Fruit fly (Drosophila melanogaster) whole organism, prepupa: ENCODE measurements around the gene CG6650.
A peak's percentile ranks its signal among the peaks of the same experiment; 100 is the strongest.

Source experiments
- Blimp-1 ChIP-seq: fragments of 200-800 bp; sonication (Bioruptor generic); optimal IDR thresholded peaks from 3 replicates; lab custom pipeline; 2017; ENCODE audit warnings: missing biosample characterization, missing genetic modification characterization, mild to moderate bottlenecking, moderate library complexity, missing genetic modification reagents
- CG10669 ChIP-seq: fragments of 200-800 bp; sonication (Bioruptor generic); optimal IDR thresholded peaks from 3 replicates; lab custom pipeline; 2018; ENCODE audit warnings: missing biosample characterization, mild to moderate bottlenecking, missing genetic modification characterization, moderate library complexity
- CG11294 ChIP-seq: fragments of 200-800 bp; sonication (Bioruptor generic); IDR thresholded peaks from 2 replicates; pipeline ENCODE4 v1.3.6; 2022; ENCODE audit warnings: missing biosample characterization, missing genetic modification characterization
- CG11762 ChIP-seq: fragments of 200-800 bp; sonication (Bioruptor generic); optimal IDR thresholded peaks from 3 replicates; lab custom pipeline; 2016; ENCODE audit warnings: missing biosample characterization, missing genetic modification characterization; ENCODE audit not compliant: insufficient read depth
- CG11902 ChIP-seq: fragments of 200-800 bp; sonication (Bioruptor generic); optimal IDR thresholded peaks from 3 replicates; lab custom pipeline; 2016; ENCODE audit warnings: missing biosample characterization, missing genetic modification characterization
- CG1621 ChIP-seq: fragments of 200-800 bp; sonication (Bioruptor generic); optimal IDR thresholded peaks from 3 replicates; lab custom pipeline; 2018; ENCODE audit warnings: missing biosample characterization, mild to moderate bottlenecking, missing genetic modification characterization
- CG16779 ChIP-seq: fragments of 200-800 bp; sonication (Bioruptor generic); optimal IDR thresholded peaks from 3 replicates; lab custom pipeline; 2017; ENCODE audit warnings: missing biosample characterization, mild to moderate bottlenecking, missing genetic modification characterization
- CG3032 ChIP-seq: fragments of 200-800 bp; optimal IDR thresholded peaks from 2 replicates; lab custom pipeline; 2019; ENCODE audit warnings: missing biosample characterization, mild to moderate bottlenecking, missing genetic modification characterization, moderate library complexity
- CG31627 ChIP-seq: fragments of 200-800 bp; sonication (Bioruptor generic); optimal IDR thresholded peaks from 3 replicates; lab custom pipeline; 2016; ENCODE audit warnings: missing biosample characterization, missing genetic modification characterization
- CG32006 ChIP-seq: fragments of 200-800 bp; sonication (Bioruptor generic); optimal IDR thresholded peaks from 3 replicates; lab custom pipeline; 2017; ENCODE audit warnings: missing biosample characterization, mild to moderate bottlenecking, missing genetic modification characterization
- CG34406 ChIP-seq: fragments of 200-800 bp; sonication (Bioruptor generic); optimal IDR thresholded peaks from 3 replicates; lab custom pipeline; 2016; ENCODE audit warnings: missing biosample characterization, missing genetic modification characterization
- CG3919 ChIP-seq: fragments of 200-800 bp; sonication (Bioruptor generic); optimal IDR thresholded peaks from 3 replicates; lab custom pipeline; 2016; ENCODE audit warnings: missing biosample characterization, missing genetic modification characterization
- CG4318 ChIP-seq: fragments of 200-800 bp; sonication (Bioruptor generic); optimal IDR thresholded peaks from 3 replicates; lab custom pipeline; 2017; ENCODE audit warnings: missing biosample characterization, mild to moderate bottlenecking, missing genetic modification characterization
- CG6276 ChIP-seq: fragments of 200-800 bp; sonication (Bioruptor generic); optimal IDR thresholded peaks from 2 replicates; lab custom pipeline; 2017; ENCODE audit warnings: missing biosample characterization, mild to moderate bottlenecking, missing genetic modification characterization
- CG6854 ChIP-seq: fragments of 200-800 bp; sonication (Bioruptor generic); optimal IDR thresholded peaks from 2 replicates; lab custom pipeline; 2017; ENCODE audit warnings: missing biosample characterization, mild to moderate bottlenecking, missing genetic modification characterization
- CG8319 ChIP-seq: fragments of 200-800 bp; sonication (Bioruptor generic); optimal IDR thresholded peaks from 3 replicates; lab custom pipeline; 2016; ENCODE audit warnings: missing biosample characterization, missing genetic modification characterization
- CG8632 ChIP-seq: fragments of 200-800 bp; sonication (Bioruptor generic); optimal IDR thresholded peaks from 3 replicates; lab custom pipeline; 2016; ENCODE audit warnings: missing biosample characterization, missing genetic modification characterization
- Eip75B ChIP-seq: fragments of 200-800 bp; sonication (Bioruptor generic); optimal IDR thresholded peaks from 3 replicates; lab custom pipeline; 2016; ENCODE audit warnings: missing biosample characterization, missing genetic modification characterization
- Eip78C ChIP-seq: fragments of 200-800 bp; sonication (Bioruptor generic); peaks from one replicate; lab custom pipeline; 2016; ENCODE audit warnings: missing biosample characterization, missing genetic modification characterization
- Eip93F ChIP-seq: fragments of 200-800 bp; sonication (Bioruptor generic); optimal IDR thresholded peaks from 2 replicates; lab custom pipeline; 2016; ENCODE audit warnings: missing biosample characterization, mild to moderate bottlenecking, missing genetic modification characterization
- Ets21C ChIP-seq: fragments of 200-800 bp; sonication (Bioruptor generic); optimal IDR thresholded peaks from 3 replicates; lab custom pipeline; 2016; ENCODE audit warnings: missing biosample characterization, missing genetic modification characterization
- Ets96B ChIP-seq: fragments of 200-800 bp; optimal IDR thresholded peaks from 2 replicates; lab custom pipeline; 2019; ENCODE audit warnings: missing biosample characterization, mild to moderate bottlenecking, missing genetic modification characterization, moderate library complexity
- Gug ChIP-seq: fragments of 200-800 bp; sonication (Bioruptor generic); IDR thresholded peaks from 2 replicates; pipeline ENCODE4 v1.3.6; 2022; ENCODE audit warnings: missing biosample characterization, missing genetic modification characterization
- Hr38 ChIP-seq: sonication (Bioruptor generic); optimal IDR thresholded peaks from 2 replicates; lab custom pipeline; 2016; ENCODE audit warnings: missing biosample characterization, missing genetic modification characterization
- Lpt ChIP-seq: fragments of 200-800 bp; sonication (Bioruptor generic); optimal IDR thresholded peaks from 3 replicates; lab custom pipeline; 2016; ENCODE audit warnings: missing biosample characterization, missing genetic modification characterization
- Met ChIP-seq: fragments of 200-800 bp; sonication (Bioruptor generic); optimal IDR thresholded peaks from 3 replicates; lab custom pipeline; 2016; ENCODE audit warnings: missing biosample characterization, missing genetic modification characterization
- Smox ChIP-seq: fragments of 200-800 bp; sonication (Bioruptor generic); optimal IDR thresholded peaks from 3 replicates; lab custom pipeline; 2016; ENCODE audit warnings: missing biosample characterization, missing genetic modification characterization
- Sox102F ChIP-seq: fragments of 200-800 bp; sonication (Bioruptor generic); optimal IDR thresholded peaks from 2 replicates; lab custom pipeline; 2016; ENCODE audit warnings: missing biosample characterization, mild to moderate bottlenecking, missing genetic modification characterization
- Sox14 ChIP-seq: fragments of 200-800 bp; sonication (Bioruptor generic); optimal IDR thresholded peaks from 3 replicates; lab custom pipeline; 2016; ENCODE audit warnings: missing biosample characterization, missing genetic modification characterization
- Sox15 ChIP-seq: fragments of 200-800 bp; sonication (Bioruptor generic); optimal IDR thresholded peaks from 3 replicates; lab custom pipeline; 2016; ENCODE audit warnings: missing biosample characterization, missing genetic modification characterization
- acj6 ChIP-seq: fragments of 200-800 bp; sonication (Bioruptor generic); optimal IDR thresholded peaks from 3 replicates; lab custom pipeline; 2016; ENCODE audit warnings: missing biosample characterization, missing genetic modification characterization
- eg ChIP-seq: fragments of 200-800 bp; sonication (Bioruptor generic); IDR thresholded peaks from 3 replicates; pipeline ENCODE4 v1.3.6; 2022; ENCODE audit warnings: missing biosample characterization, missing genetic modification characterization
- esn ChIP-seq: fragments of 200-800 bp; sonication (Bioruptor generic); optimal IDR thresholded peaks from 2 replicates; lab custom pipeline; 2016; ENCODE audit warnings: missing biosample characterization, mild to moderate bottlenecking, missing genetic modification characterization, moderate library complexity
- fd59A ChIP-seq: fragments of 200-800 bp; sonication (Bioruptor generic); optimal IDR thresholded peaks from 2 replicates; lab custom pipeline; 2017; ENCODE audit warnings: missing biosample characterization, mild to moderate bottlenecking, missing genetic modification characterization, missing genetic modification reagents
- fd85E ChIP-seq: fragments of 200-800 bp; sonication (Bioruptor generic); optimal IDR thresholded peaks from 3 replicates; lab custom pipeline; 2016; ENCODE audit warnings: missing biosample characterization, missing genetic modification characterization
- lz ChIP-seq: fragments of 200-800 bp; sonication (Bioruptor generic); optimal IDR thresholded peaks from 3 replicates; lab custom pipeline; 2016; ENCODE audit warnings: missing biosample characterization, missing genetic modification characterization
- net ChIP-seq: fragments of 200-800 bp; sonication (Bioruptor generic); optimal IDR thresholded peaks from 3 replicates; lab custom pipeline; 2016; ENCODE audit warnings: missing biosample characterization, missing genetic modification characterization
- salr ChIP-seq, 2 experiments: fragments of 200-800 bp; sonication (Bioruptor generic); optimal IDR thresholded peaks; 3 replicates each; lab custom pipeline; 2016 to 2018; ENCODE audit warnings: missing biosample characterization in 2 of 2, missing genetic modification characterization in 2 of 2, mild to moderate bottlenecking in 1 of 2
- svp ChIP-seq: fragments of 200-800 bp; sonication (Bioruptor generic); peaks from one replicate; lab custom pipeline; 2016; ENCODE audit warnings: missing biosample characterization, missing genetic modification characterization
- topi ChIP-seq: fragments of 200-800 bp; sonication (Bioruptor generic); optimal IDR thresholded peaks from 3 replicates; lab custom pipeline; 2016; ENCODE audit warnings: missing biosample characterization, missing genetic modification characterization

CG6650 gene

DNA sequence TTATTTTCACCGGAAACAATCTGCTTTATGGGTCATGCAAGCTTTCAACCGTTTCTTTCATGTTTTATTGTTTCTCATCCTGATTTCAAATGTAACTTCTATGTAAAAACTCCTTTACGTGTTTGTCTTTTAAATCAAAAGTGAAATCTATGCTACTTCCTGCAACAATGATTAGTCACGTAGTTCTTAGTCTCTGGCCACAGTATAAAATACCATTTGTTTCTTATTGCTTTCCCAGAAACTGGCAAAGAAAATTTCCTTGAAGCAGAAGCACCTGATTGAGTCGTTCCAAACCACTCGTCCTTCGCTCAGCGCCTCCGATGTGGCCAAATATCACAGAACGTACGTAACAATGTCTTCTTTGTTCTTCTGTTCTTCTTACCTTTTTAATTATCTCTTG, 44.2 kb downstream of the CG6650 start, which contains the start of gene btl:
btl (plus strand) TSS at position 301 of the 400 bp plus-strand sequence.
- TF ChIP-seq svp (no peak), CG11902 (GFP tag; lab: Kevin White, UChicago) (no peak), Ets96B (tag; lab: Kevin White, UChicago) (no peak), salr (GFP tag; optimal IDR thresholded peaks at IDR 0.05; lab: Kevin White, UChicago) (no peak), topi (no peak), CG31627 (GFP tag; lab: Kevin White, UChicago) (no peak), CG1621 (tag; lab: Kevin White, UChicago) (no peak), Eip75B (GFP tag; lab: Kevin White, UChicago) (no peak), Ets21C (no peak), Sox14 (GFP tag; lab: Kevin White, UChicago) (no peak), CG8632 (GFP tag; lab: Kevin White, UChicago) (no peak), Blimp-1 (GFP tag; lab: Kevin White, UChicago) (no peak), eg (GFP tag; lab: Robert Waterston, UW) (no peak), Met (GFP tag; lab: Kevin White, UChicago) (no peak), esn (GFP tag; lab: Kevin White, UChicago) (no peak), fd59A (GFP tag; lab: Kevin White, UChicago) (no peak), CG6276 (no peak), Eip93F (GFP tag; lab: Kevin White, UChicago) (no peak), CG10669 (GFP tag; lab: Kevin White, UChicago) (no peak)

DNA sequence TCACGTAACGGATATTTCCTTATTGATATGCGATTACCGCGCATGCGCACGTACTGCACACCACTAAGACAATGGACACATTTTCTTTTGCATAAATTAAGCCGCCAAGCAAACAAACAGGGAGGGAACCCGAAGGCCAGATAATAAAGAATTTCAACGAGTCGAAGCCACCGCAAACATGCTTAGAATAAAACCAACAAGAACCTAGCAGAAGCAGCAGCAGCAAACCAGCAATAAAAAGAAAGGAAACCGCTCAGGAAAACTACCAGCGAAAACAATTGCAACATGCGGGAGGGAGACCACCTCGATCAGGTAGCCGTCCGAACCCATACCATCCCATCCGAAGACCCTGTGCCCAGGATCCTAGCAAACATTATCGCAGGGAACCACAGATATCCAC, 45.3 kb downstream of the CG6650 start:
- no peak for TF ChIP-seq Ets96B (tag; lab: Kevin White, UChicago)
- no peak for TF ChIP-seq CG32006 (GFP tag; lab: Kevin White, UChicago)
- TF ChIP-seq Gug (GFP tag; lab: Robert Waterston, UW) = no peak
- no peak for TF ChIP-seq Smox (GFP tag; lab: Kevin White, UChicago)
- no peak for TF ChIP-seq CG11294
- no peak for TF ChIP-seq net (GFP tag; lab: Kevin White, UChicago)
- TF ChIP-seq Hr38 (GFP tag; lab: Kevin White, UChicago) = no peak
- TF ChIP-seq lz (GFP tag; lab: Kevin White, UChicago) = no peak
- no peak for TF ChIP-seq Lpt (GFP tag; lab: Kevin White, UChicago)
- TF ChIP-seq CG6854 (GFP tag; lab: Kevin White, UChicago) = no peak

DNA sequence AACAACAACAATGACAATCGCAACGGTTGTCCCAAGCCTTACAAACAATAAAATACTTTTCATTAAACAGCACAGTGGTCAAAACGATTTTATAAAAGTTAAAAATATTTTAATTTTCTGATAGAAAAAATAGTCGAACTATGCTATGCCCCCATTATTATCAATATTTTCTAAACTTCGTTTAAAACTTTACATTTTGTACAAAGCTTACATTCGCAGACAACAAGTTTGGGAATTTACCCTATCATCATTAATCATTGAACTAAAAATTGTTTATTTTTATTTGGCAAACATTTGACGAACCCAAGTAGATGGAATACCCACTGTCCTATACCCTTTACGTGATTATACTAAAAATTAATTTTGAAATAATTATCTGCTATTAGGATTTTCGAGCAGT, 47.0 kb downstream of the CG6650 start:
- no peak for TF ChIP-seq Sox15 (GFP tag; lab: Kevin White, UChicago)
- no peak for TF ChIP-seq Eip75B (GFP tag; lab: Kevin White, UChicago)
- no peak for TF ChIP-seq eg (GFP tag; lab: Robert Waterston, UW)
- peak; percentile 58 for TF ChIP-seq Eip78C (GFP tag; lab: Kevin White, UChicago)
- no peak for TF ChIP-seq CG10669 (GFP tag; lab: Kevin White, UChicago)
- no peak for TF ChIP-seq Met (GFP tag; lab: Kevin White, UChicago)
- no peak for TF ChIP-seq Sox14 (GFP tag; lab: Kevin White, UChicago)

DNA sequence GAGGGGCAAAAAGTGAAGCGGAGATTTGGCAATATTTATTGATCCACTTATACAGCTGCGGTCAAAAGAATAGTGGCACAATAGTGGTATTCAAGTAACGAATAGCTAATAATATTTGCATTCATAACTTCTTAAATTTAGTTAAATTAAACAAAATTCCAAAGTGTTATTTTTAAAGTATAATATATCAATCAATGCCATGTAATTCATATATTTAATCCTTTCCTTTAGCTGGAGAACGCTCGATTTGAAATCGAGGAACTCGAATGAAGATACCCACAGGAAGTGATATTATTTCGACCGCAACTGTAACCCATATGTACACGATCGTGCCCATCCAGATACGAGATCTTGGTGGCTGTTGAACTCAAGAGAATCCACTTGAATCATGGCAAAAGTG, 48.0 kb downstream of the CG6650 start:
- TF ChIP-seq Sox102F (GFP tag; lab: Kevin White, UChicago) = no peak
- no peak for TF ChIP-seq CG3032 (tag; lab: Kevin White, UChicago)
- TF ChIP-seq Sox15 (GFP tag; lab: Kevin White, UChicago) = no peak
- TF ChIP-seq topi = no peak
- TF ChIP-seq Smox (GFP tag; lab: Kevin White, UChicago) = no peak
- no peak for TF ChIP-seq Eip93F (GFP tag; lab: Kevin White, UChicago)
- TF ChIP-seq Ets96B (tag; lab: Kevin White, UChicago) = no peak
- TF ChIP-seq Eip78C (GFP tag; lab: Kevin White, UChicago) = peak; percentile 71
- peak; percentile 14 for TF ChIP-seq lz (GFP tag; lab: Kevin White, UChicago)
- TF ChIP-seq CG32006 (GFP tag; lab: Kevin White, UChicago) = no peak
- TF ChIP-seq CG4318 (GFP tag; lab: Kevin White, UChicago) = no peak
- no peak for TF ChIP-seq CG6854 (GFP tag; lab: Kevin White, UChicago)
- peak; percentile 11 for TF ChIP-seq Met (GFP tag; lab: Kevin White, UChicago)
- TF ChIP-seq CG11762 (GFP tag; lab: Kevin White, UChicago) = no peak
- no peak for TF ChIP-seq CG16779 (tag; lab: Kevin White, UChicago)
- no peak for TF ChIP-seq CG34406 (GFP tag; lab: Kevin White, UChicago)
- no peak for TF ChIP-seq fd85E (GFP tag; lab: Kevin White, UChicago)
- no peak for TF ChIP-seq CG3919 (GFP tag; lab: Kevin White, UChicago)
- no peak for TF ChIP-seq CG8319
- no peak for TF ChIP-seq eg (GFP tag; lab: Robert Waterston, UW)
- no peak for TF ChIP-seq Sox14 (GFP tag; lab: Kevin White, UChicago)
- peak; percentile 0 for TF ChIP-seq acj6 (GFP tag; lab: Kevin White, UChicago)
- peak; percentile 81 for TF ChIP-seq svp
- TF ChIP-seq esn (GFP tag; lab: Kevin White, UChicago) = peak; percentile 38
